Worm (Caenorhabditis elegans) whole organism, early embryonic: ENCODE results near the gene F47B8.13.

Experiments
- B0310.2 ChIP-seq: sonication (generic microtip); optimal IDR thresholded peaks from 2 replicates; lab custom pipeline; 2016; ENCODE audit warnings: mild to moderate bottlenecking, missing genetic modification characterization, missing compliant biosample characterization
- ama-1 ChIP-seq: fragments of 150-350 bp; optimal IDR thresholded peaks from 2 replicates; lab custom pipeline; 2014
- ceh-36 ChIP-seq: sonication (generic microtip); optimal IDR thresholded peaks from 2 replicates; lab custom pipeline; 2016; ENCODE audit warnings: missing genetic modification characterization, inconsistent platforms, missing compliant biosample characterization
- ets-7 ChIP-seq: sonication (generic microtip); optimal IDR thresholded peaks from 2 replicates; lab custom pipeline; 2016; ENCODE audit warnings: missing genotype, missing genetic modification characterization, missing compliant biosample characterization
- flt-1 ChIP-seq: fragments of 200-800 bp; sonication (Bioruptor generic); IDR thresholded peaks from 2 replicates; pipeline ENCODE4 v1.3.6; 2022; ENCODE audit warnings: missing genetic modification characterization, missing compliant biosample characterization
- hmg-4 ChIP-seq: fragments of 200-800 bp; sonication (Bioruptor generic); optimal IDR thresholded peaks from 2 replicates; lab custom pipeline; 2018; ENCODE audit warnings: mild to moderate bottlenecking, missing genetic modification characterization, missing compliant biosample characterization
- sea-1 ChIP-seq: fragments of 200-800 bp; sonication (Bioruptor generic); conservative IDR thresholded peaks from 2 replicates; pipeline ENCODE4 v1.3.6; 2022; ENCODE audit warnings: missing genetic modification characterization, missing compliant biosample characterization
- tbx-37 ChIP-seq: fragments of 200-800 bp; sonication (Bioruptor generic); conservative IDR thresholded peaks from 2 replicates; pipeline ENCODE4 v1.3.6; 2022; ENCODE audit warnings: missing genetic modification reagents, missing genetic modification characterization, missing compliant biosample characterization
- tra-4 ChIP-seq: sonication (generic microtip); optimal IDR thresholded peaks from 2 replicates; lab custom pipeline; 2017; ENCODE audit warnings: missing genetic modification characterization, missing compliant biosample characterization

DNA sequence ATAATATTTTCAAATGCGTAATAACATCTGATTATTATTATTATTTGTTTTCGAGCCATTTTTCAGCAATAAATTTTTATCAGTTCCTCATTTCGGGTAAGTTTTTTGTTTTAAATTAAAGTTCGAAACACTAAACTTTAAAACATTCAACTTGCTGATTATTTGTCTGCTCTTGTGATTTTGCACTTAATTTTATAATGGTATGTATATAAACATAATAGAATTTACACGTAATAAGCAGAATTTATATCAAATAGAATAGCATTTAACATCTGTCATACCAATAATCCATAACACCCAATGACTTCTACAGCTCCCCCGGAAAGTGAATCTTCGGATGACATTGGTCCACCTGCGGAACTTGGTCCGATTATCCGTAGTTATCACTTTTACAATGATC, 13.6 kb upstream of the F47B8.13 start, which contains the start of gene srm-4:
- TF ChIP-seq tbx-37: no peak
- no peak for TF ChIP-seq hmg-4
- TF ChIP-seq ama-1 (lab: Kevin White, UChicago): no peak
- TF ChIP-seq sea-1 (GFP tag; lab: Robert Waterston, UW): no peak
- TF ChIP-seq tra-4 (tag; lab: Kevin White, UChicago): no peak
- TF ChIP-seq B0310.2 (tag; lab: Kevin White, UChicago): no peak
- no peak for TF ChIP-seq ets-7
- TF ChIP-seq ceh-36: no peak
- no peak for TF ChIP-seq flt-1 (GFP tag; lab: Robert Waterston, UW)
